Worm (Caenorhabditis elegans) whole organism, young adult: ENCODE data around the gene R160.13.

ENCODE experiments used
- B0261.1 ChIP-seq: sonication (generic microtip); optimal IDR thresholded peaks from 2 replicates; lab custom pipeline; 2016; ENCODE audit warnings: mild to moderate bottlenecking, missing genetic modification characterization, moderate library complexity, missing compliant biosample characterization
- C17E4.6 ChIP-seq: fragments of 200-800 bp; sonication (Bioruptor generic); IDR thresholded peaks from 2 replicates; pipeline ENCODE4 v1.3.6; 2022; ENCODE audit warnings: missing genetic modification reagents, missing genetic modification characterization, missing compliant biosample characterization
- D2030.7 ChIP-seq: fragments of 200-800 bp; sonication (Bioruptor generic); IDR thresholded peaks from 2 replicates; pipeline ENCODE4 v1.3.6; 2022; ENCODE audit warnings: missing genetic modification reagents, missing genetic modification characterization, missing compliant biosample characterization
- F23B12.7 ChIP-seq: sonication (generic microtip); optimal IDR thresholded peaks from 2 replicates; lab custom pipeline; 2017; ENCODE audit warnings: missing genetic modification characterization, mild to moderate bottlenecking, missing compliant biosample characterization, antibody characterized with exemption, moderate library complexity; ENCODE audit not compliant: insufficient read depth
- Y53G8AR.9 ChIP-seq: fragments of 200-800 bp; sonication (Bioruptor generic); conservative IDR thresholded peaks from 2 replicates; pipeline ENCODE4 v1.3.6; 2022; ENCODE audit warnings: missing genetic modification reagents, missing genetic modification characterization, missing compliant biosample characterization
- Y56A3A.18 ChIP-seq: fragments of 200-800 bp; sonication (Bioruptor generic); IDR thresholded peaks from 2 replicates; pipeline ENCODE4 v1.3.6; 2022; ENCODE audit warnings: missing genetic modification reagents, missing genetic modification characterization, missing compliant biosample characterization
- Y95B8A.8 ChIP-seq: fragments of 200-800 bp; sonication (Bioruptor generic); IDR thresholded peaks from 2 replicates; pipeline ENCODE4 v1.3.6; 2022; ENCODE audit warnings: missing genetic modification reagents, missing genetic modification characterization, missing compliant biosample characterization
- ZK185.1 ChIP-seq: sonication (generic microtip); optimal IDR thresholded peaks from 2 replicates; lab custom pipeline; 2016; ENCODE audit warnings: mild to moderate bottlenecking, missing genetic modification characterization, missing compliant biosample characterization; ENCODE audit not compliant: poor library complexity, severe bottlenecking
- akir-1 ChIP-seq: fragments of 200-800 bp; sonication (Bioruptor generic); optimal IDR thresholded peaks from 2 replicates; lab custom pipeline; 2018; ENCODE audit warnings: mild to moderate bottlenecking, missing genetic modification characterization, moderate library complexity, missing compliant biosample characterization
- ama-1 ChIP-seq, 3 experiments: fragments of 150-350 bp in 1 of 3; sonication (generic microtip) in 2 of 3; optimal IDR thresholded peaks; 2 replicates each; lab custom pipeline; 2014 to 2018; ENCODE audit warnings: missing biosample characterization in 2 of 3, missing genetic modification characterization in 2 of 3, missing genetic modification reagents in 2 of 3
- bed-1 ChIP-seq: fragments of 200-800 bp; sonication (Bioruptor generic); IDR thresholded peaks from 2 replicates; pipeline ENCODE4 v1.3.6; 2022; ENCODE audit warnings: missing genetic modification reagents, missing genetic modification characterization, missing compliant biosample characterization
- ceh-100 ChIP-seq: fragments of 200-800 bp; sonication (Bioruptor generic); IDR thresholded peaks from 2 replicates; pipeline ENCODE4 v1.3.6; 2022; ENCODE audit warnings: missing genetic modification reagents, missing genetic modification characterization, missing compliant biosample characterization
- ceh-27 ChIP-seq: fragments of 200-800 bp; sonication (Bioruptor generic); optimal IDR thresholded peaks from 2 replicates; lab custom pipeline; 2018; ENCODE audit warnings: mild to moderate bottlenecking, missing genetic modification characterization, moderate library complexity, missing compliant biosample characterization
- dox-1 ChIP-seq: fragments of 200-800 bp; sonication (Bioruptor generic); IDR thresholded peaks from 2 replicates; pipeline ENCODE4 v1.3.6; 2022; ENCODE audit warnings: missing genetic modification reagents, missing genetic modification characterization, missing compliant biosample characterization
- dpl-1 ChIP-seq: fragments of 150-350 bp; optimal IDR thresholded peaks from 2 replicates; lab custom pipeline; 2014; ENCODE audit warnings: missing biosample characterization, missing genetic modification reagents, missing genetic modification characterization
- egl-18 ChIP-seq: fragments of 200-800 bp; sonication (Bioruptor generic); IDR thresholded peaks from 2 replicates; pipeline ENCODE4 v1.3.6; 2022; ENCODE audit warnings: missing genetic modification reagents, missing genetic modification characterization, missing compliant biosample characterization
- egrh-3 ChIP-seq: fragments of 200-800 bp; sonication (Bioruptor generic); IDR thresholded peaks from 2 replicates; pipeline ENCODE4 v1.3.6; 2022; ENCODE audit warnings: missing genetic modification reagents, missing genetic modification characterization, missing compliant biosample characterization
- him-1 ChIP-seq: sonication (generic microtip); optimal IDR thresholded peaks from 2 replicates; lab custom pipeline; 2016; ENCODE audit warnings: missing genotype, missing genetic modification reagents, missing genetic modification characterization, missing compliant biosample characterization
- hlh-12 ChIP-seq: sonication (generic microtip); optimal IDR thresholded peaks from 2 replicates; lab custom pipeline; 2016; ENCODE audit warnings: missing genetic modification characterization, missing compliant biosample characterization
- hmg-1.2 ChIP-seq: fragments of 200-800 bp; sonication (Bioruptor generic); IDR thresholded peaks from 2 replicates; pipeline ENCODE4 v1.3.6; 2022; ENCODE audit warnings: missing genetic modification reagents, missing genetic modification characterization, missing compliant biosample characterization
- hmg-20 ChIP-seq: fragments of 200-800 bp; sonication (Bioruptor generic); IDR thresholded peaks from 2 replicates; pipeline ENCODE4 v1.3.6; 2022; ENCODE audit warnings: missing genetic modification reagents, missing genetic modification characterization, missing compliant biosample characterization
- madf-10 ChIP-seq: sonication (generic microtip); optimal IDR thresholded peaks from 2 replicates; lab custom pipeline; 2016; ENCODE audit warnings: mild to moderate bottlenecking, missing genetic modification characterization, missing compliant biosample characterization
- mes-4 ChIP-seq: sonication (generic microtip); optimal IDR thresholded peaks from 2 replicates; lab custom pipeline; 2016; ENCODE audit warnings: missing genotype, missing genetic modification characterization, missing compliant biosample characterization
- mxl-1 ChIP-seq: sonication (generic microtip); optimal IDR thresholded peaks from 2 replicates; lab custom pipeline; 2016; ENCODE audit warnings: missing genetic modification characterization, missing compliant biosample characterization
- nhr-120 ChIP-seq: fragments of 200-800 bp; sonication (Bioruptor generic); IDR thresholded peaks from 2 replicates; pipeline ENCODE4 v1.3.6; 2022; ENCODE audit warnings: missing genetic modification characterization, missing compliant biosample characterization
- nhr-179 ChIP-seq: sonication (generic microtip); optimal IDR thresholded peaks from 2 replicates; lab custom pipeline; 2016; ENCODE audit warnings: mild to moderate bottlenecking, missing genetic modification characterization, missing compliant biosample characterization
- nhr-27 ChIP-seq: fragments of 200-800 bp; sonication (Bioruptor generic); optimal IDR thresholded peaks from 2 replicates; lab custom pipeline; 2018; ENCODE audit warnings: mild to moderate bottlenecking, missing genetic modification characterization, moderate library complexity, missing compliant biosample characterization
- nhr-90 ChIP-seq: sonication (generic microtip); optimal IDR thresholded peaks from 2 replicates; lab custom pipeline; 2016; ENCODE audit warnings: missing genotype, mild to moderate bottlenecking, missing genetic modification characterization, missing compliant biosample characterization
- rcor-1 ChIP-seq: fragments of 200-800 bp; sonication (Bioruptor generic); IDR thresholded peaks from 2 replicates; pipeline ENCODE4 v1.3.6; 2022; ENCODE audit warnings: missing genetic modification reagents, missing genetic modification characterization, missing compliant biosample characterization
- rpc-1 ChIP-seq, 2 experiments: fragments of 150-350 bp in 1 of 2; sonication (generic microtip) in 1 of 2; optimal IDR thresholded peaks; 2 replicates each; lab custom pipeline; 2014 to 2018; ENCODE audit warnings: missing biosample characterization in 1 of 2, missing genetic modification characterization in 1 of 2, missing genetic modification reagents in 1 of 2, missing genotype in 1 of 2
- sdz-38 ChIP-seq: sonication (generic microtip); optimal IDR thresholded peaks from 2 replicates; lab custom pipeline; 2016; ENCODE audit warnings: missing genotype, missing genetic modification characterization, missing compliant biosample characterization
- snpc-3.4 ChIP-seq: sonication (generic microtip); optimal IDR thresholded peaks from 2 replicates; lab custom pipeline; 2017; ENCODE audit warnings: missing genetic modification characterization, mild to moderate bottlenecking, missing compliant biosample characterization, antibody characterized with exemption, moderate library complexity, missing genotype, missing genetic modification reagents
- sptf-2 ChIP-seq: fragments of 200-800 bp; sonication (Bioruptor generic); optimal IDR thresholded peaks from 2 replicates; lab custom pipeline; 2018; ENCODE audit warnings: mild to moderate bottlenecking, missing genetic modification characterization, missing compliant biosample characterization
- tbp1 ChIP-seq: fragments of 200-800 bp; sonication (Bioruptor generic); optimal IDR thresholded peaks from 2 replicates; lab custom pipeline; 2018; ENCODE audit warnings: mild to moderate bottlenecking, missing genetic modification characterization, missing compliant biosample characterization
- zfh-2 ChIP-seq: fragments of 200-800 bp; sonication (Bioruptor generic); conservative IDR thresholded peaks from 2 replicates; pipeline ENCODE4 v1.3.6; 2022; ENCODE audit warnings: missing genetic modification reagents, missing genetic modification characterization, missing compliant biosample characterization
- ztf-18 ChIP-seq: sonication (generic microtip); optimal IDR thresholded peaks from 2 replicates; lab custom pipeline; 2016; ENCODE audit warnings: missing genotype, mild to moderate bottlenecking, missing genetic modification characterization, missing compliant biosample characterization
- ztf-22 ChIP-seq: fragments of 200-800 bp; sonication (Bioruptor generic); optimal IDR thresholded peaks from 2 replicates; lab custom pipeline; 2018; ENCODE audit warnings: mild to moderate bottlenecking, missing genetic modification characterization, moderate library complexity, missing compliant biosample characterization
- ztf-25 ChIP-seq: fragments of 200-800 bp; sonication (Bioruptor generic); IDR thresholded peaks from 2 replicates; pipeline ENCODE4 v1.3.6; 2022; ENCODE audit warnings: missing genetic modification reagents, missing genetic modification characterization, missing compliant biosample characterization

R160.13 gene

DNA sequence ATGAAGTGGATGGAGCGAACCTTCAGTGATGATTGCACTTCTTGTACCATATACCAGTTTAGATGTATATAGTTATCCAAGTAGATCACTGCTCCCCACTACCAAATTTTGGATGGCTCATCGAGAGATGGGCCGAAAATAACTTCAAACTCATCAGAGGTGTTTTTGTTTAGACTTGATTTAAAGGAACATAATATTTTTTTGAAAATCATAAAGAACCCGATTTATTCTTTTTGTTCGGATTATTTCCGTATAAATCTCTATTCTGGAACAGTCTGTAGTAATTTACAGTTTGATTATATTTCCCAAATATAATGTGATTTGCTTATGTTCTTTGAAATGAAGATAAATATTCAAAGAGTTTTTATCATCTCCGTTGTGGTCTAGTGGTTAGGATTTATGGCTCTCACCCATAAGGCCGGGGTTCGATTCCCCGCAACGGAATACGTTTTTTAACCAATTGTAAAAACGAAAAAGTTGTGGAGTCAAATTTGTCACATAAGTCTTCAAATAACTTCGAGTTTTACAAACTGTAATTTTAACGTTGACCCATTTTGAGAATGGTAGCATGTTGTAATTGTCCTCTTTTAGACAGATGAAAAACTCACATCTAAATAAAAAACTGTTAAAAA lies 39.1 kb upstream of the R160.13 start (continued):
- TF ChIP-seq nhr-120 (GFP tag; lab: Robert Waterston, UW) (no peak), ama-1 (optimal IDR thresholded peaks at IDR 0.05; lab: Kevin White, UChicago) (no peak), ama-1 (GFP tag; optimal IDR thresholded peaks at IDR 0.05; lab: Kevin White, UChicago) (peak in 1 of 2 experiments; percentile 31), hlh-12 (tag; lab: Kevin White, UChicago) (no peak), ztf-25 (GFP tag; lab: Robert Waterston, UW) (0 out of 2 replicates have a peak, but pooled peaks have one; percentile 62), snpc-3.4 (tag; lab: Kevin White, UChicago) (peak; percentile 44), sdz-38 (tag; lab: Kevin White, UChicago) (no peak), ztf-22 (GFP tag; lab: Kevin White, UChicago) (no peak), akir-1 (GFP tag; lab: Kevin White, UChicago) (no peak), madf-10 (tag; lab: Kevin White, UChicago) (peak; percentile 24), nhr-179 (tag; lab: Kevin White, UChicago) (no peak), bed-1 (GFP tag; lab: Robert Waterston, UW) (no peak), C17E4.6 (GFP tag; lab: Robert Waterston, UW) (no peak), rpc-1 (optimal IDR thresholded peaks at IDR 0.05; lab: Kevin White, UChicago) (peak; percentile 86), rpc-1 (tag; optimal IDR thresholded peaks at IDR 0.05; lab: Kevin White, UChicago) (peak; percentile 94), hmg-1.2 (GFP tag; lab: Robert Waterston, UW) (0 out of 2 replicates have a peak, but pooled peaks have one; percentile 33), F23B12.7 (tag; lab: Kevin White, UChicago) (no peak), hmg-20 (no peak), nhr-27 (tag; lab: Kevin White, UChicago) (no peak), dox-1 (no peak), Y53G8AR.9 (GFP tag; lab: Robert Waterston, UW) (no peak), tbp1 (GFP tag; lab: Kevin White, UChicago) (peak; percentile 87), egl-18 (no peak), ceh-100 (no peak), nhr-90 (peak; percentile 37), B0261.1 (tag; lab: Kevin White, UChicago) (peak; percentile 68), zfh-2 (GFP tag; lab: Robert Waterston, UW) (no peak), egrh-3 (GFP tag; lab: Robert Waterston, UW) (no peak), sptf-2 (GFP tag; lab: Kevin White, UChicago) (no peak), mxl-1 (tag; lab: Kevin White, UChicago) (peak; percentile 50), Y56A3A.18 (GFP tag; lab: Robert Waterston, UW) (peak; percentile 54), rcor-1 (GFP tag; lab: Robert Waterston, UW) (0 out of 2 replicates have a peak, but pooled peaks have one; percentile 16), him-1 (tag; lab: Kevin White, UChicago) (peak; percentile 70), Y95B8A.8 (GFP tag; lab: Robert Waterston, UW) (no peak), mes-4 (tag; lab: Kevin White, UChicago) (peak; percentile 24), ZK185.1 (tag; lab: Kevin White, UChicago) (peak; percentile 4), D2030.7 (GFP tag; lab: Robert Waterston, UW) (peak; percentile 80), ztf-18 (tag; lab: Kevin White, UChicago) (peak; percentile 45), ceh-27 (GFP tag; lab: Kevin White, UChicago) (no peak), dpl-1 (GFP tag; lab: Kevin White, UChicago) (no peak)
